Worm (Caenorhabditis elegans) whole organism, L1 larva: ENCODE measurements around the gene wrm-1.
A peak's percentile ranks its signal among the peaks of the same experiment; 100 is the strongest.

Experiments used
- C16A3.4 ChIP-seq: fragments of 150-350 bp; optimal IDR thresholded peaks from 2 replicates; lab custom pipeline; 2014; ENCODE audit warnings: missing biosample characterization, missing genetic modification characterization
- F16B12.6 ChIP-seq: fragments of 150-350 bp; optimal IDR thresholded peaks from 2 replicates; lab custom pipeline; 2014; ENCODE audit warnings: missing biosample characterization, missing genetic modification characterization
- Y116A8C.19 ChIP-seq: sonication (generic microtip); optimal IDR thresholded peaks from 2 replicates; lab custom pipeline; 2016; ENCODE audit warnings: missing compliant biosample characterization, missing genetic modification characterization, borderline replicate concordance
- alr-1 ChIP-seq: fragments of 200-800 bp; sonication (Bioruptor generic); optimal IDR thresholded peaks from 2 replicates; lab custom pipeline; 2018; ENCODE audit warnings: borderline replicate concordance, mild to moderate bottlenecking, missing genetic modification characterization, missing compliant biosample characterization
- aly-2 ChIP-seq: fragments of 150-350 bp; optimal IDR thresholded peaks from 2 replicates; lab custom pipeline; 2014; ENCODE audit warnings: missing biosample characterization, missing genetic modification characterization
- ceh-63 ChIP-seq: fragments of 200-800 bp; sonication (Bioruptor generic); optimal IDR thresholded peaks from 2 replicates; lab custom pipeline; 2018; ENCODE audit warnings: mild to moderate bottlenecking, missing genetic modification characterization, missing compliant biosample characterization
- ceh-8 ChIP-seq: fragments of 200-800 bp; sonication (Bioruptor generic); optimal IDR thresholded peaks from 2 replicates; lab custom pipeline; 2018; ENCODE audit warnings: mild to moderate bottlenecking, missing genetic modification characterization, moderate library complexity, missing compliant biosample characterization
- ceh-90 ChIP-seq: sonication (generic microtip); optimal IDR thresholded peaks from 2 replicates; lab custom pipeline; 2016; ENCODE audit warnings: missing genetic modification characterization, missing compliant biosample characterization
- dpl-1 ChIP-seq, 3 experiments: fragments of 150-350 bp in 2 of 3; sonication (generic microtip) in 1 of 3; optimal IDR thresholded peaks; 2 replicates each; lab custom pipeline; 2014 to 2017; ENCODE audit warnings: missing biosample characterization in 3 of 3, missing genetic modification characterization in 3 of 3, missing genetic modification reagents in 3 of 3
- dsc-1 ChIP-seq: sonication (generic microtip); optimal IDR thresholded peaks from 2 replicates; lab custom pipeline; 2016; ENCODE audit warnings: mild to moderate bottlenecking, missing genetic modification characterization, missing compliant biosample characterization
- efl-1 ChIP-seq, 4 experiments: fragments of 150-350 bp; optimal IDR thresholded peaks in 3 of 4; peaks in 1 of 4; 1 replicate in 1 of 4; 2 replicates in 3 of 4; lab custom pipeline; 2014; ENCODE audit warnings: missing biosample characterization in 2 of 4, missing genetic modification characterization in 2 of 4, missing genetic modification reagents in 2 of 4
- egl-13 ChIP-seq: sonication (generic microtip); optimal IDR thresholded peaks from 2 replicates; lab custom pipeline; 2016; ENCODE audit warnings: missing genotype, missing genetic modification reagents, missing genetic modification characterization, missing compliant biosample characterization
- fkh-10 ChIP-seq: sonication (generic microtip); optimal IDR thresholded peaks from 2 replicates; lab custom pipeline; 2017; ENCODE audit warnings: missing biosample characterization, missing genetic modification reagents, missing genetic modification characterization
- fkh-8 ChIP-seq: sonication (generic microtip); optimal IDR thresholded peaks from 2 replicates; lab custom pipeline; 2016; ENCODE audit warnings: mild to moderate bottlenecking, missing genetic modification characterization, missing compliant biosample characterization
- fos-1 ChIP-seq: fragments of 150-350 bp; optimal IDR thresholded peaks from 2 replicates; lab custom pipeline; 2014; ENCODE audit warnings: missing biosample characterization, missing genetic modification characterization
- grh-1 ChIP-seq: fragments of 200-800 bp; sonication (Bioruptor generic); IDR thresholded peaks from 2 replicates; pipeline ENCODE4 v1.3.6; 2022; ENCODE audit warnings: missing genetic modification reagents, missing genetic modification characterization, missing compliant biosample characterization
- hlh-17 ChIP-seq: fragments of 200-800 bp; sonication (Bioruptor generic); optimal IDR thresholded peaks from 2 replicates; lab custom pipeline; 2018; ENCODE audit warnings: missing genetic modification characterization, mild to moderate bottlenecking, missing compliant biosample characterization, moderate library complexity, borderline replicate concordance
- hlh-4 ChIP-seq: sonication (generic microtip); optimal IDR thresholded peaks from 2 replicates; lab custom pipeline; 2016; ENCODE audit warnings: mild to moderate bottlenecking, missing genetic modification characterization, missing compliant biosample characterization
- irx-1 ChIP-seq: sonication (generic microtip); optimal IDR thresholded peaks from 2 replicates; lab custom pipeline; 2016; ENCODE audit warnings: missing genetic modification characterization, missing compliant biosample characterization
- lin-13 ChIP-seq: fragments of 150-350 bp; optimal IDR thresholded peaks from 2 replicates; lab custom pipeline; 2014; ENCODE audit warnings: missing biosample characterization, missing genetic modification reagents, missing genetic modification characterization
- lin-14 ChIP-seq: fragments of 200-800 bp; sonication (Bioruptor generic); optimal IDR thresholded peaks from 2 replicates; lab custom pipeline; 2018; ENCODE audit warnings: mild to moderate bottlenecking, missing genetic modification characterization, moderate library complexity, missing compliant biosample characterization
- lin-35 ChIP-seq, 2 experiments: fragments of 150-350 bp; optimal IDR thresholded peaks; 2 replicates each; lab custom pipeline; 2014; ENCODE audit warnings: missing biosample characterization in 2 of 2, missing genetic modification characterization in 2 of 2, missing genetic modification reagents in 2 of 2
- lin-39 ChIP-seq: fragments of 150-350 bp; optimal IDR thresholded peaks from 2 replicates; lab custom pipeline; 2014; ENCODE audit warnings: missing biosample characterization, missing genetic modification reagents, missing genetic modification characterization
- mab-9 ChIP-seq: fragments of 200-800 bp; sonication (Bioruptor generic); IDR thresholded peaks from 2 replicates; pipeline ENCODE4 v1.3.6; 2022; ENCODE audit warnings: missing genetic modification reagents, missing genetic modification characterization, missing compliant biosample characterization
- mef-2 ChIP-seq: fragments of 150-350 bp; optimal IDR thresholded peaks from 2 replicates; lab custom pipeline; 2014; ENCODE audit warnings: missing biosample characterization, missing genetic modification characterization
- mep-1 ChIP-seq: fragments of 150-350 bp; optimal IDR thresholded peaks from 2 replicates; lab custom pipeline; 2014; ENCODE audit warnings: missing biosample characterization, missing genetic modification characterization
- nhr-11 ChIP-seq: fragments of 150-350 bp; optimal IDR thresholded peaks from 2 replicates; lab custom pipeline; 2014; ENCODE audit warnings: missing biosample characterization, missing genetic modification characterization
- nhr-237 ChIP-seq: fragments of 150-350 bp; optimal IDR thresholded peaks from 2 replicates; lab custom pipeline; 2014; ENCODE audit warnings: missing biosample characterization, missing genetic modification characterization
- nhr-28 ChIP-seq: fragments of 150-350 bp; optimal IDR thresholded peaks from 2 replicates; lab custom pipeline; 2014; ENCODE audit warnings: missing biosample characterization, missing genetic modification characterization
- nhr-71 ChIP-seq: sonication (generic microtip); optimal IDR thresholded peaks from 2 replicates; lab custom pipeline; 2016; ENCODE audit warnings: mild to moderate bottlenecking, missing genetic modification characterization, moderate library complexity, missing compliant biosample characterization
- nhr-76 ChIP-seq: sonication (generic microtip); optimal IDR thresholded peaks from 2 replicates; lab custom pipeline; 2017; ENCODE audit warnings: missing biosample characterization, missing genetic modification characterization
- nhr-84 ChIP-seq: sonication (generic microtip); optimal IDR thresholded peaks from 2 replicates; lab custom pipeline; 2017; ENCODE audit warnings: missing biosample characterization, missing genetic modification characterization
- nhr-85 ChIP-seq: sonication (generic microtip); peaks from one replicate; lab custom pipeline; 2016; ENCODE audit warnings: missing genetic modification characterization, inconsistent platforms, missing compliant biosample characterization
- rnt-1 ChIP-seq: sonication (generic microtip); optimal IDR thresholded peaks from 2 replicates; lab custom pipeline; 2016; ENCODE audit warnings: mild to moderate bottlenecking, missing genetic modification characterization, moderate library complexity, missing compliant biosample characterization
- tbx-2 ChIP-seq: sonication (generic microtip); optimal IDR thresholded peaks from 2 replicates; lab custom pipeline; 2016; ENCODE audit warnings: missing genetic modification characterization, missing compliant biosample characterization
- unc-62 ChIP-seq: fragments of 150-350 bp; optimal IDR thresholded peaks from 2 replicates; lab custom pipeline; 2014; ENCODE audit warnings: missing biosample characterization, missing genetic modification reagents, missing genetic modification characterization
- unc-86 ChIP-seq: sonication (generic microtip); optimal IDR thresholded peaks from 2 replicates; lab custom pipeline; 2016; ENCODE audit warnings: missing genetic modification characterization, missing compliant biosample characterization
- vab-15 ChIP-seq: sonication (generic microtip); optimal IDR thresholded peaks from 2 replicates; lab custom pipeline; 2017; ENCODE audit warnings: missing genotype, mild to moderate bottlenecking, missing genetic modification characterization, missing compliant biosample characterization
- xbp-1 ChIP-seq: sonication (generic microtip); optimal IDR thresholded peaks from 2 replicates; lab custom pipeline; 2016; ENCODE audit warnings: missing genetic modification characterization, missing compliant biosample characterization
- zip-4 ChIP-seq: fragments of 200-800 bp; sonication (Bioruptor generic); optimal IDR thresholded peaks from 2 replicates; lab custom pipeline; 2018; ENCODE audit warnings: mild to moderate bottlenecking, missing genetic modification characterization, moderate library complexity, missing compliant biosample characterization
- ztf-11 ChIP-seq, 2 experiments: sonication (generic microtip); optimal IDR thresholded peaks; 2 replicates each; lab custom pipeline; 2016 to 2017; ENCODE audit warnings: missing genetic modification characterization in 2 of 2, missing biosample characterization in 1 of 2, missing compliant biosample characterization in 1 of 2

The wrm-1 gene

ce11 chrIII:5722550-5722949 is at the start of gene wrm-1:
TSS of gene wrm-1 (plus strand) at chrIII:5722850.
- no peak for TF ChIP-seq rnt-1 (tag; lab: Kevin White, UChicago)
- no peak for TF ChIP-seq mab-9 (GFP tag; lab: Robert Waterston, UW)
- TF ChIP-seq nhr-84, result no peak
- TF ChIP-seq nhr-11 (tag; lab: Kevin White, UChicago), result no peak
- TF ChIP-seq, all 84 proteins: peak for 0

ce11 chrIII:5674196-5674595 is 48.5 kb upstream of the wrm-1 start:
- TF ChIP-seq ceh-90 (no peak), lin-35 (GFP tag; optimal IDR thresholded peaks at IDR 0.05; lab: Kevin White, UChicago) (no peak), lin-13 (GFP tag; lab: Kevin White, UChicago) (no peak), nhr-237 (tag; lab: Kevin White, UChicago) (no peak), egl-13 (tag; lab: Kevin White, UChicago) (no peak), dpl-1 (GFP tag; optimal IDR thresholded peaks at IDR 0.05; lab: Kevin White, UChicago) (no peak), tbx-2 (tag; lab: Kevin White, UChicago) (no peak), fkh-8 (tag; lab: Kevin White, UChicago) (no peak), lin-14 (GFP tag; lab: Kevin White, UChicago) (no peak), ceh-63 (no peak), zip-4 (GFP tag; lab: Kevin White, UChicago) (no peak), vab-15 (tag; lab: Kevin White, UChicago) (no peak), fos-1 (no peak), efl-1 (optimal IDR thresholded peaks at IDR 0.05; lab: Kevin White, UChicago) (no peak), efl-1 (GFP tag; optimal IDR thresholded peaks at IDR 0.05 in 1 of 2; lab: Kevin White, UChicago) (no peak)
- TF ChIP-seq, all 84 proteins: peak for 0

- TF ChIP-seq grh-1 (GFP tag; lab: Robert Waterston, UW) (no peak), fkh-8 (tag; lab: Kevin White, UChicago) (no peak), fkh-10 (GFP tag; lab: Kevin White, UChicago) (no peak), rnt-1 (tag; lab: Kevin White, UChicago) (no peak), xbp-1 (tag; lab: Kevin White, UChicago) (no peak), lin-39 (tag; lab: Kevin White, UChicago) (no peak), efl-1 (optimal IDR thresholded peaks at IDR 0.05; lab: Kevin White, UChicago) (no peak), efl-1 (GFP tag; optimal IDR thresholded peaks at IDR 0.05 in 1 of 2; lab: Kevin White, UChicago) (peak in 1 of 2 experiments; percentile 58)
These were observed 47.2 kb upstream of the wrm-1 start for ce11 chrIII:5675384-5675984.

DNA sequence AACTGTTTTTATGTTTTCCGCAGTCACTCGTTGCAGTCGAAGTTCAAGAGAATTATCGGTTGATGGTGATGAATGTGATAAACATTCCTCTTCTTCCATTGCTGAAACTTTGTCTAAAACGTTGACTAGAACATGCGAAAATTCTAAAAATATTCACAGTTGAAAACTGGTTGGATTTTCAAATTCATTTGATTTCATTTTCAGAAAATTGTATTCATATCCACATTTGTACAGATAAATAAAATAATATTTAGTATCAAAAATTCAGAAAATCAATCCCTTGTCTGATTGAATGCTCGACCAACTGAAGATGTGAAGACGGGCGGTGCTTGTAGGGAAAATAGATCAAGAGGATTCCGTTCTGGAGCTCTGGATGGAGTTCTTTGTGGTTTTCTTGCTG is 44.9 kb upstream of the wrm-1 start, which contains the start of gene F54E7.9:
Gene F54E7.9, minus strand, starts transcription at position 101 of the 400 bp plus-strand sequence.
- no peak for TF ChIP-seq nhr-76 (tag; lab: Kevin White, UChicago)
- no peak for TF ChIP-seq efl-1 (optimal IDR thresholded peaks at IDR 0.05; lab: Kevin White, UChicago)
- TF ChIP-seq efl-1 (GFP tag; optimal IDR thresholded peaks at IDR 0.05 in 1 of 2; lab: Kevin White, UChicago), result peak in 1 of 2 experiments; percentile 88
- peak; percentile 16 for TF ChIP-seq nhr-85

DNA sequence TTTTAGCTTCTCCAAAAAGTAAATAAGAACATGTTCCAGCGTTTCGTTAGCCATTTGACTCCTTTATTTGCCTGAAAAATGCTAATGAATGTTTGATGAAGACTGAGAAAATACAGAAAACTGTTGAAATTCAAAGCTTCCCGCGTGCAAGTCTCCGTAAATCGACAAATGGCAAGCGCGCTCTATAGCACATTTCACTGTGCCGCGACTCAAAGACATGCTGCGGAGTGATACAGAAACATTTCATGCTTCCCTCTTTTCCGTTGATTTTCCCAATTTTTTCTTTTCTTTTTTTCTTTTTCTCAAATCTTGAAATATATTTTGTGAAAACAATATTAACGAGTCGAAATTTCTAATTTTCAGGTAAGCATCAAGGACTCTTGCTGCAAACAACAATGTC is 43.7 kb upstream of the wrm-1 start, which contains the start of the genes ska-3 and rps-12:
Gene ska-3, minus strand, starts transcription at position 71 of the 400 bp plus-strand sequence.
Gene rps-12, plus strand, starts transcription at position 364 of the 400 bp plus-strand sequence.
- TF ChIP-seq ceh-8 (GFP tag; lab: Kevin White, UChicago) (peak; percentile 97), lin-39 (tag; lab: Kevin White, UChicago) (peak; percentile 97), alr-1 (tag; lab: Kevin White, UChicago) (no peak), unc-62 (GFP tag; lab: Kevin White, UChicago) (peak; percentile 79), F16B12.6 (tag; lab: Kevin White, UChicago) (peak; percentile 76), tbx-2 (tag; lab: Kevin White, UChicago) (peak; percentile 99), nhr-71 (tag; lab: Kevin White, UChicago) (peak; percentile 99), ceh-90 (peak; percentile 69), ceh-63 (peak; percentile 83), fos-1 (peak; percentile 98), mef-2 (tag; lab: Kevin White, UChicago) (peak; percentile 94), dsc-1 (tag; lab: Kevin White, UChicago) (peak; percentile 99), mep-1 (peak; percentile 100), ztf-11 (tag; optimal IDR thresholded peaks at IDR 0.05; lab: Kevin White, UChicago) (peak; percentile 29 to 93), efl-1 (optimal IDR thresholded peaks at IDR 0.05; lab: Kevin White, UChicago) (peak; percentile 98 to 99), efl-1 (GFP tag; optimal IDR thresholded peaks at IDR 0.05 in 1 of 2; lab: Kevin White, UChicago) (peak; percentile 95 to 100), unc-86 (tag; lab: Kevin White, UChicago) (peak; percentile 99), hlh-17 (no peak), Y116A8C.19 (tag; lab: Kevin White, UChicago) (peak; percentile 14), fkh-8 (tag; lab: Kevin White, UChicago) (peak; percentile 99), aly-2 (tag; lab: Kevin White, UChicago) (peak; percentile 98), nhr-28 (tag; lab: Kevin White, UChicago) (peak; percentile 19), irx-1 (tag; lab: Kevin White, UChicago) (peak; percentile 96), C16A3.4 (tag; lab: Kevin White, UChicago) (peak; percentile 100), hlh-4 (tag; lab: Kevin White, UChicago) (no peak)
